Worm (Caenorhabditis elegans) whole organism, L4/young adult: ENCODE results near the gene psa-3.

Experiments used
- W03F9.2 ChIP-seq: fragments of 150-350 bp; optimal IDR thresholded peaks from 2 replicates; lab custom pipeline; 2014; ENCODE audit warnings: missing biosample characterization, missing genetic modification characterization
- dao-5 ChIP-seq: sonication (generic microtip); optimal IDR thresholded peaks from 2 replicates; lab custom pipeline; 2016; ENCODE audit warnings: missing genotype, missing genetic modification characterization, moderate library complexity, missing compliant biosample characterization
- him-1 ChIP-seq: sonication (generic microtip); optimal IDR thresholded peaks from 2 replicates; lab custom pipeline; 2016; ENCODE audit warnings: missing genotype, missing genetic modification reagents, missing genetic modification characterization, missing compliant biosample characterization

The psa-3 gene

DNA sequence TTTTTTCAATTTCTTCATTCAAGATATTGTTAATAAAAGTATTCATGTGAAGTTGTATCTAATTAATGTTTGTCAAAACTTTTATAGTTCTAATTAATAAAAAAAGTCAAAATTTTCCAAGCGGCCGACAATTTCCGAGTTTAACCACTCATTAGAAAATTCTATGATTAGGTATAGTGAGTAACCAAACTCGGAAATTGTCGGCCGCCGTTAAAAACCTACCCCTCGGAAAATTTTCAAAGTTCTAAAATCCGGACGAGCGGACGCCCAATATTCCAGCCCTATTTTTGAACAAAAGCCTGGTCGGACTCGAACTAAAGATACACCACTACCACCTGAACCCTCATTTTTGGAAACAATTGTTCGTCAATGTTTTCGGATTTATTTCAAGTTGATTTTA lies 27.2 kb downstream of the psa-3 start:
- TF ChIP-seq him-1 (no peak), W03F9.2 (no peak), dao-5 (tag; lab: Kevin White, UChicago) (no peak)

DNA sequence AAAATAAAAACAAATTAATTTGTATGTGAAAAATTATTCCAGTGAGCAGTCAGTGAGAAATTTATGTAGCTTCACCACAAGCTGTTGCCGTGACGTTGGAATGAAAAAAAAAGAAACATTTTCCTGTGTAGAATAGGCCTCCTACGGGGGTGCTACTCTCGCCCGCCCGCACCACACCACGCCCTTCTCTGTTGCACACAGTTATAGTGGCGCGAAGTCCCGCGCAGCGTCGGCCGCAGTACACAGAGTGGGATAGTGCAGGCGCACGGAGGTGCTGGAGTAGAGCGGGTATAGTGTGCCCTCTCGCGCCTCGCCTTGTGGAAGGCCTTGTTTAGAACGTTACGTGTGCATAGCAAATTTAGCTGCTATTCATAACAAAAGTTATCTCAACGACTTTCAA lies 31.0 kb downstream of the psa-3 start:
- TF ChIP-seq him-1 (no peak), W03F9.2 (no peak), dao-5 (tag; lab: Kevin White, UChicago) (no peak)

DNA sequence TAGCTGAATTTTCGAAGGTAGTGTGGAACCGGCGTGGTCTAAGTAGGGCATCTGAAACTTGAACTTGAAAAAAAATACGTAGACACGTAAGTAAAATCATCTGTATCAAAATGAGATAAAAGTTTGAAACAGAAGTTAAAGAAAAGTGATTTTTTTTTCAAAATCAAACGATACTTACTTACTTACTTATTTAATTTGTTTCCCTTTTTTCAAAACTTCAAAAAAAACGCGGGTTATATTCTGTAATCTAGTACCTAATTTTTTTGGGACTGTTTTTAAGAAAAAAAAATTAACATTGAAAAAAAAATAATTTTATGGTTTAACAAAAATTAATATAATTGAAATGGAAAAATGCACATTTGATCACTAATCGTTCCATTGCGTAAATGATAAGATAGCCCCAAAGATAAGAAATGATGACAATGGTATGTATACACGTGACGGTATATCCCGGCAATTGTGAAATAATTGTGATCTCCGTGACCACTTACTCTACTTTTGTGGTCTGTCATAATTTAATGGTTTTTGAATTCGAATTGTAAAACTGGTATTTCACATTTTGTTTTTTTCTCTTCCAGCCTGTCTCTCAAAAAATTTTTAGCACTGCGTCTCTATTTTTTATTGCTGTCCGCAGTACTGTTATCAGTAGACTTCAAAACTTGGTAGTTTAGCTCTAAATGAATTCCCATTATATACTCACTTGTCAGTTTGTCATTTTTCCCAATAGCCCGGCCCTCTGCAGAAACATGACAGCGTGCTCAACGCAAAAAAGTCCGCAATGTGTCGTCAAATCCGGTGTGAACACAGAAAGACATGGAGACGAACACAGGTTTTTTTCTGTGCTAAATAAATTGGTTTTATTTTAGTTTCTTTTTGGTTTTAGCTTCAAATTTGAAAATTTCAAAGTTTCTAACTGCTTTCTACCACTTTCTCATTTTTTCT lies 33.3 kb downstream of the psa-3 start, which contains the start of gene mocs-1:
TSS of gene mocs-1 (minus strand) at position 51 of the 942 bp plus-strand sequence.
- TF ChIP-seq dao-5 (tag; lab: Kevin White, UChicago) = no peak

ce11 chrX:15441686-15442067 lies 33.9 kb downstream of the psa-3 start, which contains the start of gene nkat-3:
TSS of gene nkat-3 (plus strand) at chrX:15441731.
- TF ChIP-seq W03F9.2 (no peak), him-1 (no peak), dao-5 (tag; lab: Kevin White, UChicago) (no peak)

ce11 chrX:15446292-15446794 lies 38.6 kb downstream of the psa-3 start, which contains the start of gene R03A10.5:
TSS of gene R03A10.5 (plus strand) at chrX:15446722.
- TF ChIP-seq him-1 (no peak), W03F9.2 (no peak), dao-5 (tag; lab: Kevin White, UChicago) (no peak)

ce11 chrX:15465050-15465449 lies 57.3 kb downstream of the psa-3 start:
- TF ChIP-seq W03F9.2 (no peak), dao-5 (tag; lab: Kevin White, UChicago) (no peak), him-1 (no peak)

DNA sequence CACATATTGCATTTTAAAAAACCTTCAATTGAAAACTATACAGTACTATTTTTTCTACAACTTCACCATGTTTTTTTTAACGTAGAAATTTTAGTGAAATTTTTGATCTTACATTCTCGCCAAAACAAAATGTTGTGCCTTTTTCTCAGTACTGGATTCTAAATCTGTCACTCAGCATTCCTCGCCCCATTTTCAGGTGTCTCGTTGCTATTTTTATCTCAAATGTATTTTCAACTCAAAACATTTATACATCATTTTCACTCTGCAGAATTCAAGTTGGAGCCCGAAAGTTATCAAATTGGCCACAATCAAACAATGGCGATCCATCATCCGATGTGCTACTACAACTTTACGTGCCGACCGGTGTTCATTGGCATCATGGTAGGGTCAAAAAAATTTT lies 58.3 kb downstream of the psa-3 start, which contains the start of gene sprr-1:
TSS of gene sprr-1 (plus strand) at position 269 of the 400 bp plus-strand sequence.
- TF ChIP-seq him-1 = no peak
- no peak for TF ChIP-seq dao-5 (tag; lab: Kevin White, UChicago)
- no peak for TF ChIP-seq W03F9.2

DNA sequence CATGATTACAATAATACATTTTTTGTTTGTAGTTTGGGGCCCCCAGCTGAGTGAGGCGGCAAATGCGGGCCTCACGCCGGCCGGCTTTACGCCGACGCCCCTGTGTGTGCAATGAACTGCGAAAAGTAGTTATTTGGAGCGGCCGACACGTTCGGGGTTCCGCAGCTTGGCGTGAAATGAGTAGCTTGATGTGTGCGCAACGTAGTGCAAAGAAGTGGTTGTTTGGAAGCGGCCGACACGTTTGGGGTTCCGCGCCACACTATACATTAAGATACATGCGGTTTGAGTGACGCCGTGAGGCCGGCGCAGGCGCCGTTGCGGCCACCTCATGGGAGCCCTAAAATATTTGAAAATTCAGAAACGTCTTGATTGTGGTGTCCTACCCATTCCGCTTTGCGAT lies 60.9 kb downstream of the psa-3 start:
- TF ChIP-seq W03F9.2 (no peak), dao-5 (tag; lab: Kevin White, UChicago) (no peak), him-1 (no peak)
